Fruit fly (Drosophila melanogaster): Measurements from ENCODE around the gene Cyt-c1.
A peak's percentile ranks its signal among the peaks of the same experiment; 100 is the strongest.

The Cyt-c1 gene

dm6 chr3L:5359208-5360003, 605 bp upstream of the Cyt-c1 start, which contains the start of gene Klp64D:
Gene Klp64D, minus strand, starts transcription at chr3L:5359392.
- peak; percentile 13 for TF ChIP-seq CG32006 (GFP tag; optimal IDR thresholded peaks at IDR 0.05)
- TF ChIP-seq vri (GFP tag; optimal IDR thresholded peaks at IDR 0.05): peak; percentile 45
- TF ChIP-seq CG3919 (GFP tag; optimal IDR thresholded peaks at IDR 0.05): no peak
- peak; percentile 22 for TF ChIP-seq OdsH (GFP tag; optimal IDR thresholded peaks at IDR 0.05)
- no peak for TF ChIP-seq topi (GFP tag; optimal IDR thresholded peaks at IDR 0.05)
- TF ChIP-seq CG3032 (tag; optimal IDR thresholded peaks at IDR 0.05): peak; percentile 40
- TF ChIP-seq CG6276 (GFP tag; optimal IDR thresholded peaks at IDR 0.05): no peak
- TF ChIP-seq CG10631 (GFP tag; optimal IDR thresholded peaks at IDR 0.05): peak; percentile 47
- peak; percentile 14 for TF ChIP-seq Hr4 (GFP tag; optimal IDR thresholded peaks at IDR 0.05)
- peak; percentile 24 for TF ChIP-seq Met (GFP tag; optimal IDR thresholded peaks at IDR 0.05)
- TF ChIP-seq fd59A (GFP tag; optimal IDR thresholded peaks at IDR 0.05): no peak
- TF ChIP-seq eg (GFP tag; IDR thresholded peaks at IDR 0.05): 0 out of 3 replicates have a peak, but pooled peaks have one; percentile 49
- no peak for TF ChIP-seq Ets96B (tag; optimal IDR thresholded peaks at IDR 0.05)
- TF ChIP-seq CG8632 (GFP tag; optimal IDR thresholded peaks at IDR 0.05): peak; percentile 27
- TF ChIP-seq svp (GFP tag): peak; percentile 14

- TF ChIP-seq cyc (GFP tag; optimal IDR thresholded peaks at IDR 0.05) (peak; percentile 28), CG1621 (tag; optimal IDR thresholded peaks at IDR 0.05) (no peak), CG34406 (GFP tag; optimal IDR thresholded peaks at IDR 0.05) (peak; percentile 80), net (GFP tag; optimal IDR thresholded peaks at IDR 0.05) (peak; percentile 78), CG6808 (GFP tag; optimal IDR thresholded peaks at IDR 0.05) (peak; percentile 69), eg (GFP tag; IDR thresholded peaks at IDR 0.05) (peak; percentile 48; the same call in 2 of the 3 replicates), CG11762 (GFP tag; optimal IDR thresholded peaks at IDR 0.05; ENCODE audit: insufficient read depth) (no peak), CG11902 (GFP tag; optimal IDR thresholded peaks at IDR 0.05) (peak; percentile 12), CG10631 (GFP tag; optimal IDR thresholded peaks at IDR 0.05) (peak; percentile 40), CG8632 (GFP tag; optimal IDR thresholded peaks at IDR 0.05) (peak; percentile 53), Eip75B (GFP tag; optimal IDR thresholded peaks at IDR 0.05) (peak; percentile 18), CG6163 (GFP tag; IDR thresholded peaks at IDR 0.05) (no peak; the same call in 1 of the 3 replicates), spab (GFP tag; optimal IDR thresholded peaks at IDR 0.05) (peak; percentile 50), CG3032 (tag; optimal IDR thresholded peaks at IDR 0.05) (peak; percentile 10), salr (GFP tag; optimal IDR thresholded peaks at IDR 0.05) (peak in 1 of 2 experiments; percentile 66), esn (GFP tag; optimal IDR thresholded peaks at IDR 0.05) (peak; percentile 75), CG6276 (GFP tag; optimal IDR thresholded peaks at IDR 0.05) (peak; percentile 24), Ets21C (GFP tag; optimal IDR thresholded peaks at IDR 0.05) (no peak), pdm3 (GFP tag; optimal IDR thresholded peaks at IDR 0.05) (peak; percentile 68), Sox102F (GFP tag; optimal IDR thresholded peaks at IDR 0.05) (peak; percentile 58), Hr38 (GFP tag; optimal IDR thresholded peaks at IDR 0.05) (no peak), OdsH (GFP tag; optimal IDR thresholded peaks at IDR 0.05) (peak; percentile 77), Eip93F (GFP tag; optimal IDR thresholded peaks at IDR 0.05) (peak; percentile 36), fd59A (GFP tag; optimal IDR thresholded peaks at IDR 0.05) (no peak), CG32006 (GFP tag; optimal IDR thresholded peaks at IDR 0.05) (peak; percentile 73), dac (GFP tag; optimal IDR thresholded peaks at IDR 0.05) (no peak), acj6 (GFP tag; optimal IDR thresholded peaks at IDR 0.05) (peak; percentile 79), CG15336 (GFP tag; IDR thresholded peaks at IDR 0.05) (peak; percentile 82), Hr4 (GFP tag; optimal IDR thresholded peaks at IDR 0.05) (peak; percentile 62), Smox (GFP tag; optimal IDR thresholded peaks at IDR 0.05) (no peak), topi (GFP tag; optimal IDR thresholded peaks at IDR 0.05) (peak; percentile 66), Gug (GFP tag; IDR thresholded peaks at IDR 0.05) (0 out of 2 replicates have a peak, but pooled peaks have one; percentile 8), Ets96B (tag; optimal IDR thresholded peaks at IDR 0.05) (no peak), Sox14 (GFP tag; optimal IDR thresholded peaks at IDR 0.05) (peak; percentile 44), CG8319 (GFP tag; optimal IDR thresholded peaks at IDR 0.05) (no peak), CG9139 (GFP tag; optimal IDR thresholded peaks at IDR 0.05) (peak; percentile 45), CG10669 (GFP tag; optimal IDR thresholded peaks at IDR 0.05) (peak; percentile 7), fd85E (GFP tag; optimal IDR thresholded peaks at IDR 0.05) (no peak), dsx (GFP tag; optimal IDR thresholded peaks at IDR 0.05; ENCODE audit: poor library complexity, severe bottlenecking) (peak; percentile 50), svp (GFP tag) (peak; percentile 95), ss (GFP tag; optimal IDR thresholded peaks at IDR 0.05) (peak; percentile 65 to 68)
Measured at dm6 chr3L:5365164-5365879, 5.3 kb downstream of the Cyt-c1 start.
